Worm (Caenorhabditis elegans): ENCODE data around the gene msp-55.
"Not testable (repeated sequence)": the region's sequence is repeated elsewhere in the genome, so short reads cannot be mapped to it uniquely, and the experiment has no call there.

DNA sequence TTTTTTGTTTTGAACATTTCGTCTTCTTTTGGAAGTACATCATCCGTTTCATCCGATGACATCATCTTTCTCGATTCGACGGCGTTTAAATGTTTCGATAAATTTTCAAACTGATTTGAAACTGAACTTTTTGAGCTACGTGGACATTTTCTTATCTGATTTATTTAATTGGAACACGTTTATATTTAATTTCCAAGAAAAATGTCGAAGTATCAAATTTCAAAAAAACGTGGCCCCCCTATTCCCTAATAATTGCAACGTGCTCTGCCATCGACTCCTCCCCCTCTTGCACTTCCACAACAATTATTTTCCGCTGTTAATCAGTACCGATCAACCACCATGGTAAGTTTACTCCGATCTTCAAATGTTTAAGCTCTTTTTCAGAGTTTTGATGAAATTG is 12.7 kb upstream of the msp-55 start, which contains the start of the genes R13H9.6 and rmd-6:
- not testable (repeated sequence) for TF ChIP-seq madf-8 (GFP tag; conservative IDR thresholded peaks at IDR 0.05); aptf-2 (GFP tag; conservative IDR thresholded peaks at IDR 0.05); T26A5.8 (tag; optimal IDR thresholded peaks at IDR 0.05); F49E8.2 (tag; optimal IDR thresholded peaks at IDR 0.05; ENCODE audit: insufficient read depth); ama-1 (optimal IDR thresholded peaks at IDR 0.05); ama-1 (GFP tag; optimal IDR thresholded peaks at IDR 0.05); unc-62 (GFP tag; optimal IDR thresholded peaks at IDR 0.05); F55B11.4 (tag; optimal IDR thresholded peaks at IDR 0.05; ENCODE audit: borderline replicate concordance, insufficient read depth); fkh-3 (tag; optimal IDR thresholded peaks at IDR 0.05); egrh-3 (GFP tag; IDR thresholded peaks at IDR 0.05); unc-130 (GFP tag; optimal IDR thresholded peaks at IDR 0.05); Y53F4B.3 (GFP tag; IDR thresholded peaks at IDR 0.05); hmg-1.2 (GFP tag; IDR thresholded peaks at IDR 0.05); madf-6 (GFP tag; IDR thresholded peaks at IDR 0.05); bed-1 (GFP tag; IDR thresholded peaks at IDR 0.05)

Measured in whole organism, young adult.